Worm (Caenorhabditis elegans): Measurements from ENCODE around the gene tsp-6.

tsp-6 gene

DNA sequence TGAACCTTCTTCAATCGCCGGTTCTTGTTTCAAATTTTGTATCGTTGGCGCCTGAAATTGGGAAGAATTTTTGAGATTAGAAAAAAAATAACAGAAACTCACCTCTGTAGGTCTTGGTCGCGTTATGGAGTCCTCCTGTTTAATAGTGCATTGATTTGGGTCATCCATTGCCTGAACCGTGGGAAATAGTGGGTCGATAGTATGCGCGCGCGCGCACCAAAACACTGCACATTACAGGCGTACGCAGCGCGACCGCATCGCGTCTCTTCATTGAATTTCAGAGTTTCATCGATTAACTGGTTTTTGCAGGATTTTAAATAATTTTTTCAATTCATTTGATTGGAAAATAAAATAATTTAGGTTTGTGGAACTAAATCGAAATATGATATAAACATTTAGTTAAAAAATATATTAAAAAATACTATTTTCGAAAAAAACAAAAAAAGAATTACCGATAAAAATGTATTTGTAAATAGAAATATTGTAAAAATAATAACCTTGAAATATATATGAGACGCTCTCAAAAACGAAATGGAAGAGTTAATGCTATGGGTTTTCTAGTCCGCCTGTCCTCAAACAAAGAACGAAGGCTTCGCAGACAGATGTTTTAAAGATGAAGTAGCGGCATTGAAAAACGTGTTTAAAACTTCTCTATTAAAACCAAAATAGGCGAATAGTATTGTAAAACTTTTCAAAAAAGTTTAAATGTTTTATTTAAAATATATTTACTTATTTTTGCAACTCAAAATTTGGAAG, 37.0 kb downstream of the tsp-6 start, which contains the start of gene tra-4 (continued):
- TF ChIP-seq mbf-1 (tag; optimal IDR thresholded peaks at IDR 0.05) (no peak), blmp-1 (tag; optimal IDR thresholded peaks at IDR 0.05; ENCODE audit: insufficient read depth) (no peak), nhr-10 (tag; optimal IDR thresholded peaks at IDR 0.05) (no peak)

DNA sequence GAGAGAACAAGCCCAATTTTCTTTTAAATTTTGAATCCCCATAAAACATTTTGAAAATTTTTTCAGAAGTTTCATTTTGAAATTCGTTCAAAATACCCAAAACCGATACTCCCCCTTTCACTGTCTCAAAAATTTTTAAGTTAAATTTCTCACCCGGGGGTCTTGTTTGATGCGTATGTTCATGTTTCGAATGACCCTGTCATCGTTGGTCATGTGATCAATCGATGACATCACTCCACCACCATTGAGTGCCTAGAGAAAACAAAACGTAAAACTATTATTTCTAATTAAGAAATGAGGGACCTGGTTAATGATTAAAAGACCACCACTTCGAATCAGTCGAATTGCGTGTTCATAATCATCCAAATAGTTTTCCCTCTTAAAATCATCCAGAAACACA, 38.1 kb downstream of the tsp-6 start:
- no peak for TF ChIP-seq snpc-4 (tag; optimal IDR thresholded peaks at IDR 0.05)
- no peak for TF ChIP-seq nhr-23 (tag; optimal IDR thresholded peaks at IDR 0.05)
- no peak for TF ChIP-seq nhr-12 (tag; optimal IDR thresholded peaks at IDR 0.05)
- TF ChIP-seq fos-1 (tag; optimal IDR thresholded peaks at IDR 0.05) = no peak
- no peak for TF ChIP-seq ceh-82 (tag; optimal IDR thresholded peaks at IDR 0.05)
- TF ChIP-seq lin-13 (GFP tag; optimal IDR thresholded peaks at IDR 0.05) = no peak
- TF ChIP-seq sma-9 (GFP tag; optimal IDR thresholded peaks at IDR 0.05) = peak; percentile 37
- no peak for TF ChIP-seq sma-9 (tag; optimal IDR thresholded peaks at IDR 0.05)
- peak; percentile 8 for TF ChIP-seq crh-2 (tag; optimal IDR thresholded peaks at IDR 0.05)
- TF ChIP-seq elt-3 (tag; optimal IDR thresholded peaks at IDR 0.05) = no peak
- no peak for TF ChIP-seq nhr-237 (tag; optimal IDR thresholded peaks at IDR 0.05)
- TF ChIP-seq unc-39 (tag; optimal IDR thresholded peaks at IDR 0.05) = no peak
- TF ChIP-seq elt-1 (tag; optimal IDR thresholded peaks at IDR 0.05) = no peak
- no peak for TF ChIP-seq mab-5 (tag; optimal IDR thresholded peaks at IDR 0.05)
- peak; percentile 21 for TF ChIP-seq blmp-1 (tag; optimal IDR thresholded peaks at IDR 0.05; ENCODE audit: insufficient read depth)
- TF ChIP-seq nhr-10 (tag; optimal IDR thresholded peaks at IDR 0.05) = no peak
- TF ChIP-seq unc-55 (GFP tag; optimal IDR thresholded peaks at IDR 0.05) = no peak
- peak; percentile 6 for TF ChIP-seq gmeb-1 (tag; optimal IDR thresholded peaks at IDR 0.05)
- TF ChIP-seq ztf-11 (tag; optimal IDR thresholded peaks at IDR 0.05) = no peak
- no peak for TF ChIP-seq Y55F3AM.14 (GFP tag; optimal IDR thresholded peaks at IDR 0.05)
- no peak for TF ChIP-seq nhr-77 (tag; optimal IDR thresholded peaks at IDR 0.05)
- TF ChIP-seq nhr-21 (tag; optimal IDR thresholded peaks at IDR 0.05) = no peak
- TF ChIP-seq ceh-16 (tag; optimal IDR thresholded peaks at IDR 0.05) = no peak
- no peak for TF ChIP-seq ZK546.5 (tag; optimal IDR thresholded peaks at IDR 0.05)
- no peak for TF ChIP-seq egl-27 (tag; optimal IDR thresholded peaks at IDR 0.05)
- no peak for TF ChIP-seq mdl-1 (tag; optimal IDR thresholded peaks at IDR 0.05)
- TF ChIP-seq nhr-11 (tag; optimal IDR thresholded peaks at IDR 0.05) = no peak
- TF ChIP-seq alr-1 (tag; optimal IDR thresholded peaks at IDR 0.05) = no peak
- TF ChIP-seq sma-3 (GFP tag; optimal IDR thresholded peaks at IDR 0.05) = peak; percentile 49
- peak; percentile 7 for TF ChIP-seq C34F6.9 (tag; optimal IDR thresholded peaks at IDR 0.05)
- no peak for TF ChIP-seq unc-62 (GFP tag; optimal IDR thresholded peaks at IDR 0.05)
- TF ChIP-seq skn-1 (tag; optimal IDR thresholded peaks at IDR 0.05) = no peak
- TF ChIP-seq nhr-6 (tag; optimal IDR thresholded peaks at IDR 0.05) = no peak
- no peak for TF ChIP-seq dmd-4 (tag; optimal IDR thresholded peaks at IDR 0.05)
- no peak for TF ChIP-seq ztf-4 (tag; optimal IDR thresholded peaks at IDR 0.05)
- TF ChIP-seq lin-11 (tag; optimal IDR thresholded peaks at IDR 0.05) = no peak
- TF ChIP-seq R02D3.7 (tag; optimal IDR thresholded peaks at IDR 0.05) = no peak
- TF ChIP-seq peb-1 (tag; optimal IDR thresholded peaks at IDR 0.05) = no peak
- TF ChIP-seq zag-1 (tag; optimal IDR thresholded peaks at IDR 0.05) = no peak
- no peak for TF ChIP-seq ama-1 (optimal IDR thresholded peaks at IDR 0.05)
- peak; percentile 89 for TF ChIP-seq nhr-25 (tag; optimal IDR thresholded peaks at IDR 0.05)
- no peak for TF ChIP-seq nhr-129 (tag; optimal IDR thresholded peaks at IDR 0.05)
- no peak for TF ChIP-seq aly-2 (tag; optimal IDR thresholded peaks at IDR 0.05)
- no peak for TF ChIP-seq lin-39 (tag; optimal IDR thresholded peaks at IDR 0.05)
- TF ChIP-seq lsy-2 (tag; optimal IDR thresholded peaks at IDR 0.05) = peak in 1 of 2 experiments; percentile 14
- no peak for TF ChIP-seq ztf-1 (GFP tag; conservative IDR thresholded peaks at IDR 0.05)
- no peak for TF ChIP-seq mbf-1 (tag; optimal IDR thresholded peaks at IDR 0.05)
- TF ChIP-seq sem-4 (tag; optimal IDR thresholded peaks at IDR 0.05) = no peak
- TF ChIP-seq F13H6.1 (tag; optimal IDR thresholded peaks at IDR 0.05) = no peak
